Fruit fly (Drosophila melanogaster) whole organism, prepupa: ENCODE measurements around the gene Hydr2.
A peak's percentile ranks its signal among the peaks of the same experiment; 100 is the strongest.

ENCODE experiments used
- Blimp-1 ChIP-seq: fragments of 200-800 bp; sonication (Bioruptor generic); optimal IDR thresholded peaks from 3 replicates; lab custom pipeline; 2017; ENCODE audit warnings: missing biosample characterization, missing genetic modification characterization, mild to moderate bottlenecking, moderate library complexity, missing genetic modification reagents
- CG10631 ChIP-seq: fragments of 200-800 bp; sonication (Bioruptor generic); optimal IDR thresholded peaks from 2 replicates; lab custom pipeline; 2016; ENCODE audit warnings: missing biosample characterization, missing genetic modification characterization
- CG10669 ChIP-seq: fragments of 200-800 bp; sonication (Bioruptor generic); optimal IDR thresholded peaks from 3 replicates; lab custom pipeline; 2018; ENCODE audit warnings: missing biosample characterization, mild to moderate bottlenecking, missing genetic modification characterization, moderate library complexity
- CG11294 ChIP-seq: fragments of 200-800 bp; sonication (Bioruptor generic); IDR thresholded peaks from 2 replicates; pipeline ENCODE4 v1.3.6; 2022; ENCODE audit warnings: missing biosample characterization, missing genetic modification characterization
- CG11762 ChIP-seq: fragments of 200-800 bp; sonication (Bioruptor generic); optimal IDR thresholded peaks from 3 replicates; lab custom pipeline; 2016; ENCODE audit warnings: missing biosample characterization, missing genetic modification characterization; ENCODE audit not compliant: insufficient read depth
- CG11902 ChIP-seq: fragments of 200-800 bp; sonication (Bioruptor generic); optimal IDR thresholded peaks from 3 replicates; lab custom pipeline; 2016; ENCODE audit warnings: missing biosample characterization, missing genetic modification characterization
- CG15336 ChIP-seq: fragments of 200-800 bp; sonication (Bioruptor generic); IDR thresholded peaks from 2 replicates; pipeline ENCODE4 v1.3.6; 2022; ENCODE audit warnings: missing biosample characterization, missing genetic modification characterization
- CG1621 ChIP-seq: fragments of 200-800 bp; sonication (Bioruptor generic); optimal IDR thresholded peaks from 3 replicates; lab custom pipeline; 2018; ENCODE audit warnings: missing biosample characterization, mild to moderate bottlenecking, missing genetic modification characterization
- CG16779 ChIP-seq: fragments of 200-800 bp; sonication (Bioruptor generic); optimal IDR thresholded peaks from 3 replicates; lab custom pipeline; 2017; ENCODE audit warnings: missing biosample characterization, mild to moderate bottlenecking, missing genetic modification characterization
- CG3032 ChIP-seq: fragments of 200-800 bp; optimal IDR thresholded peaks from 2 replicates; lab custom pipeline; 2019; ENCODE audit warnings: missing biosample characterization, mild to moderate bottlenecking, missing genetic modification characterization, moderate library complexity
- CG31627 ChIP-seq: fragments of 200-800 bp; sonication (Bioruptor generic); optimal IDR thresholded peaks from 3 replicates; lab custom pipeline; 2016; ENCODE audit warnings: missing biosample characterization, missing genetic modification characterization
- CG34406 ChIP-seq: fragments of 200-800 bp; sonication (Bioruptor generic); optimal IDR thresholded peaks from 3 replicates; lab custom pipeline; 2016; ENCODE audit warnings: missing biosample characterization, missing genetic modification characterization
- CG3919 ChIP-seq: fragments of 200-800 bp; sonication (Bioruptor generic); optimal IDR thresholded peaks from 3 replicates; lab custom pipeline; 2016; ENCODE audit warnings: missing biosample characterization, missing genetic modification characterization
- CG4318 ChIP-seq: fragments of 200-800 bp; sonication (Bioruptor generic); optimal IDR thresholded peaks from 3 replicates; lab custom pipeline; 2017; ENCODE audit warnings: missing biosample characterization, mild to moderate bottlenecking, missing genetic modification characterization
- CG6163 ChIP-seq: fragments of 200-800 bp; sonication (Bioruptor generic); IDR thresholded peaks from 3 replicates; pipeline ENCODE4 v1.3.6; 2022; ENCODE audit warnings: missing biosample characterization, missing genetic modification characterization
- CG6276 ChIP-seq: fragments of 200-800 bp; sonication (Bioruptor generic); optimal IDR thresholded peaks from 2 replicates; lab custom pipeline; 2017; ENCODE audit warnings: missing biosample characterization, mild to moderate bottlenecking, missing genetic modification characterization
- CG6792 ChIP-seq: fragments of 200-800 bp; sonication (Bioruptor generic); optimal IDR thresholded peaks from 3 replicates; lab custom pipeline; 2016; ENCODE audit warnings: missing biosample characterization, missing genetic modification characterization
- CG6808 ChIP-seq: fragments of 200-800 bp; sonication (Bioruptor generic); optimal IDR thresholded peaks from 3 replicates; lab custom pipeline; 2017; ENCODE audit warnings: missing biosample characterization, missing genetic modification characterization, mild to moderate bottlenecking, moderate library complexity, missing genetic modification reagents
- CG6854 ChIP-seq: fragments of 200-800 bp; sonication (Bioruptor generic); optimal IDR thresholded peaks from 2 replicates; lab custom pipeline; 2017; ENCODE audit warnings: missing biosample characterization, mild to moderate bottlenecking, missing genetic modification characterization
- CG7368 ChIP-seq: fragments of 200-800 bp; sonication (Bioruptor generic); optimal IDR thresholded peaks from 3 replicates; lab custom pipeline; 2016; ENCODE audit warnings: missing biosample characterization, missing genetic modification characterization
- CG8119 ChIP-seq: fragments of 200-800 bp; sonication (Bioruptor generic); IDR thresholded peaks from 3 replicates; pipeline ENCODE4 v1.3.6; 2022; ENCODE audit warnings: missing biosample characterization, missing genetic modification characterization
- CG8632 ChIP-seq: fragments of 200-800 bp; sonication (Bioruptor generic); optimal IDR thresholded peaks from 3 replicates; lab custom pipeline; 2016; ENCODE audit warnings: missing biosample characterization, missing genetic modification characterization
- Eip75B ChIP-seq: fragments of 200-800 bp; sonication (Bioruptor generic); optimal IDR thresholded peaks from 3 replicates; lab custom pipeline; 2016; ENCODE audit warnings: missing biosample characterization, missing genetic modification characterization
- Eip78C ChIP-seq: fragments of 200-800 bp; sonication (Bioruptor generic); peaks from one replicate; lab custom pipeline; 2016; ENCODE audit warnings: missing biosample characterization, missing genetic modification characterization
- Eip93F ChIP-seq: fragments of 200-800 bp; sonication (Bioruptor generic); optimal IDR thresholded peaks from 2 replicates; lab custom pipeline; 2016; ENCODE audit warnings: missing biosample characterization, mild to moderate bottlenecking, missing genetic modification characterization
- Ets96B ChIP-seq: fragments of 200-800 bp; optimal IDR thresholded peaks from 2 replicates; lab custom pipeline; 2019; ENCODE audit warnings: missing biosample characterization, mild to moderate bottlenecking, missing genetic modification characterization, moderate library complexity
- Hr38 ChIP-seq: sonication (Bioruptor generic); optimal IDR thresholded peaks from 2 replicates; lab custom pipeline; 2016; ENCODE audit warnings: missing biosample characterization, missing genetic modification characterization
- Hr39 ChIP-seq: fragments of 200-800 bp; sonication (Bioruptor generic); optimal IDR thresholded peaks from 2 replicates; lab custom pipeline; 2016; ENCODE audit warnings: missing biosample characterization, missing genetic modification characterization
- Hr4 ChIP-seq: fragments of 200-800 bp; sonication (Bioruptor generic); optimal IDR thresholded peaks from 3 replicates; lab custom pipeline; 2016; ENCODE audit warnings: missing biosample characterization, missing genetic modification characterization
- OdsH ChIP-seq: fragments of 200-800 bp; sonication (Bioruptor generic); optimal IDR thresholded peaks from 3 replicates; lab custom pipeline; 2016; ENCODE audit warnings: missing biosample characterization, missing genetic modification characterization
- Smox ChIP-seq: fragments of 200-800 bp; sonication (Bioruptor generic); optimal IDR thresholded peaks from 3 replicates; lab custom pipeline; 2016; ENCODE audit warnings: missing biosample characterization, missing genetic modification characterization
- Sox14 ChIP-seq: fragments of 200-800 bp; sonication (Bioruptor generic); optimal IDR thresholded peaks from 3 replicates; lab custom pipeline; 2016; ENCODE audit warnings: missing biosample characterization, missing genetic modification characterization
- Sox15 ChIP-seq: fragments of 200-800 bp; sonication (Bioruptor generic); optimal IDR thresholded peaks from 3 replicates; lab custom pipeline; 2016; ENCODE audit warnings: missing biosample characterization, missing genetic modification characterization
- achi ChIP-seq: fragments of 200-800 bp; sonication (Bioruptor generic); optimal IDR thresholded peaks from 3 replicates; lab custom pipeline; 2016; ENCODE audit warnings: missing biosample characterization, missing genetic modification characterization
- acj6 ChIP-seq: fragments of 200-800 bp; sonication (Bioruptor generic); optimal IDR thresholded peaks from 3 replicates; lab custom pipeline; 2016; ENCODE audit warnings: missing biosample characterization, missing genetic modification characterization
- cyc ChIP-seq: fragments of 200-800 bp; sonication (Bioruptor generic); optimal IDR thresholded peaks from 3 replicates; lab custom pipeline; 2016; ENCODE audit warnings: missing biosample characterization, missing genetic modification characterization
- eg ChIP-seq: fragments of 200-800 bp; sonication (Bioruptor generic); IDR thresholded peaks from 3 replicates; pipeline ENCODE4 v1.3.6; 2022; ENCODE audit warnings: missing biosample characterization, missing genetic modification characterization
- fd59A ChIP-seq: fragments of 200-800 bp; sonication (Bioruptor generic); optimal IDR thresholded peaks from 2 replicates; lab custom pipeline; 2017; ENCODE audit warnings: missing biosample characterization, mild to moderate bottlenecking, missing genetic modification characterization, missing genetic modification reagents
- fd85E ChIP-seq: fragments of 200-800 bp; sonication (Bioruptor generic); optimal IDR thresholded peaks from 3 replicates; lab custom pipeline; 2016; ENCODE audit warnings: missing biosample characterization, missing genetic modification characterization
- fkh ChIP-seq: fragments of 200-800 bp; sonication (Bioruptor generic); optimal IDR thresholded peaks from 3 replicates; lab custom pipeline; 2017; ENCODE audit warnings: missing biosample characterization, mild to moderate bottlenecking, missing genetic modification characterization, moderate library complexity
- lz ChIP-seq: fragments of 200-800 bp; sonication (Bioruptor generic); optimal IDR thresholded peaks from 3 replicates; lab custom pipeline; 2016; ENCODE audit warnings: missing biosample characterization, missing genetic modification characterization
- net ChIP-seq: fragments of 200-800 bp; sonication (Bioruptor generic); optimal IDR thresholded peaks from 3 replicates; lab custom pipeline; 2016; ENCODE audit warnings: missing biosample characterization, missing genetic modification characterization
- pdm3 ChIP-seq: fragments of 200-800 bp; sonication (Bioruptor generic); optimal IDR thresholded peaks from 3 replicates; lab custom pipeline; 2016; ENCODE audit warnings: missing biosample characterization, missing genetic modification characterization
- salr ChIP-seq, 2 experiments: fragments of 200-800 bp; sonication (Bioruptor generic); optimal IDR thresholded peaks; 3 replicates each; lab custom pipeline; 2016 to 2018; ENCODE audit warnings: missing biosample characterization in 2 of 2, missing genetic modification characterization in 2 of 2, mild to moderate bottlenecking in 1 of 2
- spab ChIP-seq: fragments of 200-800 bp; sonication (Bioruptor generic); optimal IDR thresholded peaks from 2 replicates; lab custom pipeline; 2017; ENCODE audit warnings: missing biosample characterization, mild to moderate bottlenecking, missing genetic modification characterization, missing genetic modification reagents
- ss ChIP-seq, 2 experiments: fragments of 200-800 bp; sonication (Bioruptor generic); optimal IDR thresholded peaks; 2 replicates in 1 of 2; 3 replicates in 1 of 2; lab custom pipeline; 2017 to 2018; ENCODE audit warnings: mild to moderate bottlenecking in 2 of 2, missing biosample characterization in 2 of 2, missing genetic modification characterization in 2 of 2, moderate library complexity in 1 of 2
- svp ChIP-seq: fragments of 200-800 bp; sonication (Bioruptor generic); peaks from one replicate; lab custom pipeline; 2016; ENCODE audit warnings: missing biosample characterization, missing genetic modification characterization
- topi ChIP-seq: fragments of 200-800 bp; sonication (Bioruptor generic); optimal IDR thresholded peaks from 3 replicates; lab custom pipeline; 2016; ENCODE audit warnings: missing biosample characterization, missing genetic modification characterization

The Hydr2 gene

dm6 chr2L:3123562-3124345 is 39.7 kb upstream of the Hydr2 start:
- TF ChIP-seq lz (GFP tag; lab: Kevin White, UChicago) (no peak), CG6854 (GFP tag; lab: Kevin White, UChicago) (no peak), CG6808 (GFP tag; lab: Kevin White, UChicago) (no peak), OdsH (GFP tag; lab: Kevin White, UChicago) (no peak), svp (GFP tag; lab: Kevin White, UChicago) (peak; percentile 5), Ets96B (tag; lab: Kevin White, UChicago) (no peak), eg (GFP tag; lab: Robert Waterston, UW) (no peak), CG31627 (no peak)
- TF ChIP-seq, all 60 proteins: peak for 1

- TF ChIP-seq Eip93F, result no peak
- no peak for TF ChIP-seq CG11902 (GFP tag; lab: Kevin White, UChicago)
- TF ChIP-seq CG11762 (GFP tag; lab: Kevin White, UChicago), result no peak
- TF ChIP-seq Sox15 (GFP tag; lab: Kevin White, UChicago), result no peak
- TF ChIP-seq CG15336 (GFP tag; lab: Robert Waterston, UW), result peak; percentile 42; the same call in 1 of the 2 replicates
- no peak for TF ChIP-seq OdsH (GFP tag; lab: Kevin White, UChicago)
- no peak for TF ChIP-seq spab (GFP tag; lab: Kevin White, UChicago)
- no peak for TF ChIP-seq Hr39 (GFP tag; lab: Kevin White, UChicago)
- TF ChIP-seq CG6792 (GFP tag; lab: Kevin White, UChicago), result no peak
- TF ChIP-seq CG7368 (GFP tag; lab: Kevin White, UChicago), result no peak
- TF ChIP-seq Hr38, result no peak
- TF ChIP-seq Eip78C (GFP tag; lab: Kevin White, UChicago), result no peak
- no peak for TF ChIP-seq net
- TF ChIP-seq CG3032 (tag; lab: Kevin White, UChicago), result no peak
- TF ChIP-seq CG16779 (tag; lab: Kevin White, UChicago), result no peak
- no peak for TF ChIP-seq CG1621 (tag; lab: Kevin White, UChicago)
- TF ChIP-seq CG34406, result no peak
- TF ChIP-seq achi (GFP tag; lab: Kevin White, UChicago), result no peak
- TF ChIP-seq pdm3, result peak; percentile 1
- TF ChIP-seq fd85E (GFP tag; lab: Kevin White, UChicago), result no peak
- no peak for TF ChIP-seq ss (GFP tag; optimal IDR thresholded peaks at IDR 0.05; lab: Kevin White, UChicago)
- no peak for TF ChIP-seq CG8119 (GFP tag; lab: Robert Waterston, UW)
- no peak for TF ChIP-seq CG8632 (GFP tag; lab: Kevin White, UChicago)
- no peak for TF ChIP-seq Hr4 (GFP tag; lab: Kevin White, UChicago)
- no peak for TF ChIP-seq CG6854 (GFP tag; lab: Kevin White, UChicago)
- TF ChIP-seq Sox14 (GFP tag; lab: Kevin White, UChicago), result no peak
- TF ChIP-seq fkh (GFP tag; lab: Kevin White, UChicago), result peak; percentile 26
- no peak for TF ChIP-seq fd59A (GFP tag; lab: Kevin White, UChicago)
- no peak for TF ChIP-seq acj6 (GFP tag; lab: Kevin White, UChicago)
- peak; percentile 98 for TF ChIP-seq svp (GFP tag; lab: Kevin White, UChicago)
- TF ChIP-seq topi (GFP tag; lab: Kevin White, UChicago), result peak; percentile 4
- peak; percentile 29 for TF ChIP-seq CG3919 (GFP tag; lab: Kevin White, UChicago)
- peak; percentile 11 for TF ChIP-seq Eip75B (GFP tag; lab: Kevin White, UChicago)
- TF ChIP-seq CG10669 (GFP tag; lab: Kevin White, UChicago), result peak; percentile 73
- TF ChIP-seq CG6163, result 0 out of 3 replicates have a peak, but pooled peaks have one; percentile 13
- TF ChIP-seq salr (GFP tag; optimal IDR thresholded peaks at IDR 0.05; lab: Kevin White, UChicago), result no peak
- peak; percentile 38; the same call in 1 of the 3 replicates for TF ChIP-seq eg (GFP tag; lab: Robert Waterston, UW)
- TF ChIP-seq lz (GFP tag; lab: Kevin White, UChicago), result no peak
- no peak for TF ChIP-seq CG6276
- no peak for TF ChIP-seq Blimp-1 (GFP tag; lab: Kevin White, UChicago)
- TF ChIP-seq CG10631 (GFP tag; lab: Kevin White, UChicago), result no peak
- TF ChIP-seq Smox (GFP tag; lab: Kevin White, UChicago), result no peak
- TF ChIP-seq CG6808 (GFP tag; lab: Kevin White, UChicago), result no peak
- no peak for TF ChIP-seq CG11294 (GFP tag; lab: Robert Waterston, UW)
- TF ChIP-seq CG4318, result no peak
- no peak for TF ChIP-seq cyc
Measured at dm6 chr2L:3124500-3124977, 38.9 kb upstream of the Hydr2 start.
